Worm (Caenorhabditis elegans): ENCODE results near the gene str-232.

DNA sequence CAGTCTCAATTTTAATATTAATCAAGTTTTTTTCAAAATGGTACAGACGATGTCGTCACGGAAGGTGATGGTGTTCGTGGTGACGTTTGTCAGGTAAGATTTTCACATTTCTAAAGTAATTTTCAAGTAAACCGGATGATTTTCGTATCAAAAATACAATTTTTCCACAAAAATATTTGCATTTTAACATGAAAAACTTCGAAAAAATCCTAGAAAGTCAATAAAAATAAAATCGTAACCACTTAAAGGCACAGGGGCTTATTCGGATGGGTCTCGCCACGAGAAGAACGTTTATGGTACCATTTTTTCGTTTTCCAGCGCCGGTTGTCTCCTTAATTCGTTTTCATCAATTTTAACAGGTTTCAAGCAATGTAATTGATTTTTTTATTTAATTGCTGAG is 8.7 kb upstream of the str-232 start, which contains the start of gene T10C6.6:
- no peak for TF ChIP-seq snpc-4 (tag; optimal IDR thresholded peaks at IDR 0.05)
- no peak for TF ChIP-seq ztf-4 (tag; optimal IDR thresholded peaks at IDR 0.05)
- no peak for TF ChIP-seq pha-4 (tag; optimal IDR thresholded peaks at IDR 0.05)
- TF ChIP-seq nhr-77 (tag; optimal IDR thresholded peaks at IDR 0.05) = no peak
- no peak for TF ChIP-seq aly-2 (tag; optimal IDR thresholded peaks at IDR 0.05)
- no peak for TF ChIP-seq lin-39 (tag; optimal IDR thresholded peaks at IDR 0.05)
- TF ChIP-seq nhr-12 (tag; optimal IDR thresholded peaks at IDR 0.05) = no peak

Measured in whole organism, L3 larva.